Worm (Caenorhabditis elegans) whole organism, L3 larva: Measurements from ENCODE around the gene ifbp-1.

Experiments
- lin-39 ChIP-seq: fragments of 150-350 bp; optimal IDR thresholded peaks from 2 replicates; lab custom pipeline; 2018; ENCODE audit warnings: missing biosample characterization, missing genetic modification reagents, missing genetic modification characterization
- mml-1 ChIP-seq: fragments of 150-350 bp; sonication (generic microtip); optimal IDR thresholded peaks from 3 replicates; lab custom pipeline; 2014; ENCODE audit warnings: missing biosample characterization, missing genetic modification characterization
- skn-1 ChIP-seq: fragments of 150-350 bp; optimal IDR thresholded peaks from 2 replicates; lab custom pipeline; 2014; ENCODE audit warnings: missing biosample characterization, missing genetic modification characterization
- zag-1 ChIP-seq: fragments of 150-350 bp; optimal IDR thresholded peaks from 2 replicates; lab custom pipeline; 2014; ENCODE audit warnings: missing biosample characterization, missing genetic modification characterization
- ztf-11 ChIP-seq: fragments of 150-350 bp; optimal IDR thresholded peaks from 2 replicates; lab custom pipeline; 2014; ENCODE audit warnings: missing biosample characterization, missing genetic modification characterization

Gene ifbp-1

ce11 chrV:13320676-13321075 lies 59.4 kb downstream of the ifbp-1 start, which contains the start of gene srh-15:
srh-15 (plus strand) TSS chrV:13320976.
- TF ChIP-seq mml-1 (tag; lab: Kevin White, UChicago) (no peak), zag-1 (tag; lab: Kevin White, UChicago) (no peak), ztf-11 (tag; lab: Kevin White, UChicago) (no peak), lin-39 (tag; lab: Kevin White, UChicago) (no peak), skn-1 (tag; lab: Kevin White, UChicago) (no peak)
